Fruit fly (Drosophila melanogaster) whole organism, pupa: ENCODE measurements around the gene CG32109.

Source experiments
- CG10348 ChIP-seq: fragments of 200-800 bp; sonication (Bioruptor generic); IDR thresholded peaks from 2 replicates; pipeline ENCODE4 v1.3.6; 2022; ENCODE audit warnings: missing biosample characterization, missing genetic modification characterization
- CG12605 ChIP-seq: fragments of 200-800 bp; sonication (Bioruptor generic); IDR thresholded peaks from 2 replicates; pipeline ENCODE4 v1.3.6; 2022; ENCODE audit warnings: missing biosample characterization, missing genetic modification characterization
- CG13204 ChIP-seq: fragments of 200-800 bp; sonication (Bioruptor generic); optimal IDR thresholded peaks from 2 replicates; lab custom pipeline; 2018; ENCODE audit warnings: missing biosample characterization, mild to moderate bottlenecking, missing genetic modification characterization, moderate library complexity
- CG14655 ChIP-seq: fragments of 200-800 bp; sonication (Bioruptor generic); optimal IDR thresholded peaks from 3 replicates; lab custom pipeline; 2017; ENCODE audit warnings: mild to moderate bottlenecking, missing biosample characterization, missing genetic modification reagents, missing genetic modification characterization
- CG15710 ChIP-seq: fragments of 200-800 bp; sonication (Bioruptor generic); optimal IDR thresholded peaks from 2 replicates; lab custom pipeline; 2018; ENCODE audit warnings: missing biosample characterization, mild to moderate bottlenecking, missing genetic modification characterization, moderate library complexity
- CG17806 ChIP-seq: fragments of 200-800 bp; sonication (Bioruptor generic); optimal IDR thresholded peaks from 2 replicates; lab custom pipeline; 2018; ENCODE audit warnings: missing biosample characterization, mild to moderate bottlenecking, missing genetic modification characterization, moderate library complexity
- CG32121 ChIP-seq: fragments of 200-800 bp; sonication (Bioruptor generic); IDR thresholded peaks from 2 replicates; pipeline ENCODE4 v1.3.6; 2022; ENCODE audit warnings: missing biosample characterization, missing genetic modification characterization
- CG34367 ChIP-seq: fragments of 200-800 bp; sonication (Bioruptor generic); optimal IDR thresholded peaks from 2 replicates; lab custom pipeline; 2018; ENCODE audit warnings: missing biosample characterization, mild to moderate bottlenecking, missing genetic modification characterization
- CG4496 ChIP-seq: fragments of 200-800 bp; sonication (Bioruptor generic); IDR thresholded peaks from 3 replicates; pipeline ENCODE4 v1.3.6; 2022; ENCODE audit warnings: missing biosample characterization, missing genetic modification characterization
- CG8159 ChIP-seq: fragments of 200-800 bp; sonication (Bioruptor generic); optimal IDR thresholded peaks from 3 replicates; lab custom pipeline; 2018; ENCODE audit warnings: missing biosample characterization, mild to moderate bottlenecking, missing genetic modification characterization, moderate library complexity
- CG8301 ChIP-seq: fragments of 200-800 bp; sonication (Bioruptor generic); optimal IDR thresholded peaks from 2 replicates; lab custom pipeline; 2018; ENCODE audit warnings: missing biosample characterization, mild to moderate bottlenecking, missing genetic modification characterization
- CG9948 ChIP-seq: fragments of 200-800 bp; sonication (Bioruptor generic); optimal IDR thresholded peaks from 2 replicates; lab custom pipeline; 2018; ENCODE audit warnings: missing biosample characterization, mild to moderate bottlenecking, missing genetic modification characterization, moderate library complexity
- D1 ChIP-seq: fragments of 200-800 bp; sonication (Bioruptor generic); optimal IDR thresholded peaks from 2 replicates; lab custom pipeline; 2018; ENCODE audit warnings: missing biosample characterization, mild to moderate bottlenecking, missing genetic modification characterization, moderate library complexity
- EcR ChIP-seq: fragments of 200-800 bp; sonication (Bioruptor generic); optimal IDR thresholded peaks from 3 replicates; lab custom pipeline; 2019; ENCODE audit warnings: missing biosample characterization, missing genetic modification characterization, mild to moderate bottlenecking, moderate library complexity, missing genetic modification reagents
- Ets98B ChIP-seq: fragments of 200-800 bp; sonication (Bioruptor generic); IDR thresholded peaks from 2 replicates; pipeline ENCODE4 v1.3.6; 2022; ENCODE audit warnings: missing biosample characterization, missing genetic modification characterization
- Pif1A ChIP-seq: fragments of 200-800 bp; sonication (Bioruptor generic); optimal IDR thresholded peaks from 3 replicates; lab custom pipeline; 2016; ENCODE audit warnings: missing biosample characterization, missing genetic modification characterization
- Pif1B ChIP-seq: fragments of 200-800 bp; sonication (Bioruptor generic); optimal IDR thresholded peaks from 3 replicates; lab custom pipeline; 2016; ENCODE audit warnings: missing biosample characterization, missing genetic modification characterization
- Snoo ChIP-seq: fragments of 200-800 bp; sonication (Bioruptor generic); optimal IDR thresholded peaks from 3 replicates; lab custom pipeline; 2017; ENCODE audit warnings: missing biosample characterization, mild to moderate bottlenecking, missing genetic modification characterization, inconsistent platforms
- fd96Ca ChIP-seq: fragments of 200-800 bp; sonication (Bioruptor generic); IDR thresholded peaks from 3 replicates; pipeline ENCODE4 v1.3.6; 2022; ENCODE audit warnings: missing biosample characterization, missing genetic modification characterization
- gl ChIP-seq: fragments of 200-800 bp; sonication (Bioruptor generic); optimal IDR thresholded peaks from 2 replicates; lab custom pipeline; 2018; ENCODE audit warnings: missing biosample characterization, mild to moderate bottlenecking, missing genetic modification characterization
- rn ChIP-seq: fragments of 200-800 bp; sonication (Bioruptor generic); IDR thresholded peaks from 2 replicates; pipeline ENCODE4 v1.3.6; 2022; ENCODE audit warnings: missing biosample characterization, missing genetic modification characterization

CG32109 gene

dm6 chr3L:12729601-12730000 is 15.5 kb upstream of the CG32109 start:
- TF ChIP-seq CG14655 (GFP tag; lab: Kevin White, UChicago) = no peak
- no peak for TF ChIP-seq CG10348 (GFP tag; lab: Robert Waterston, UW)
- no peak for TF ChIP-seq Pif1A
- no peak for TF ChIP-seq CG9948 (tag; lab: Kevin White, UChicago)
- no peak for TF ChIP-seq fd96Ca

dm6 chr3L:12732742-12733141 is 12.4 kb upstream of the CG32109 start:
- TF ChIP-seq CG14655 (GFP tag; lab: Kevin White, UChicago) (no peak), gl (tag; lab: Kevin White, UChicago) (no peak), CG15710 (tag; lab: Kevin White, UChicago) (no peak), CG4496 (no peak), EcR (GFP tag; lab: Kevin White, UChicago) (no peak), Ets98B (GFP tag; lab: Robert Waterston, UW) (no peak), D1 (tag; lab: Kevin White, UChicago) (no peak), CG17806 (tag; lab: Kevin White, UChicago) (no peak), CG8159 (tag; lab: Kevin White, UChicago) (no peak)
- TF ChIP-seq, all 21 proteins: peak for 0

DNA sequence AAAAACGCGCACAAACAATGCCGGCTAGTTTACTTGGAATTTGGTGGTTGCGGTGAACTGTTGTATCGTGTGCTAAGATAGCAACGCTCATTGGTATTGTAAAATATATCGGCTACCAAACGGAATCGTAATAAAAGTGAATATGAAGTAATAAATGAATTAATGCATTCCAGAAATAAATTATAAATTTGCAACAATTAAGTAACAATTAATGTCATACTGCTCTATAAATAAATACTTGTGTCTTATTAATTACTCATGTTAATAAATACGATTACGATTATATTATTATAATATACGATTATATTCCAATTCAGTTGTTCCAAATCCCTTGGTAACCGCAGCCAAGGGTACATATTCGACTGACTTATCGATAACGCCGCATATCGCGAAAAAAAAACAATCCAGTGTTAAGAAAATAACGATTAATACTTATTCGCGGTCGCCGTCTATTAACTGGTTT is 10.6 kb upstream of the CG32109 start, which contains the start of the genes SmD1 and Ptp69D:
TSS of gene SmD1 (minus strand) at position 62 of the 463 bp plus-strand sequence.
TSS of gene Ptp69D (plus strand) at position 396 of the 463 bp plus-strand sequence.
- no peak for TF ChIP-seq fd96Ca

DNA sequence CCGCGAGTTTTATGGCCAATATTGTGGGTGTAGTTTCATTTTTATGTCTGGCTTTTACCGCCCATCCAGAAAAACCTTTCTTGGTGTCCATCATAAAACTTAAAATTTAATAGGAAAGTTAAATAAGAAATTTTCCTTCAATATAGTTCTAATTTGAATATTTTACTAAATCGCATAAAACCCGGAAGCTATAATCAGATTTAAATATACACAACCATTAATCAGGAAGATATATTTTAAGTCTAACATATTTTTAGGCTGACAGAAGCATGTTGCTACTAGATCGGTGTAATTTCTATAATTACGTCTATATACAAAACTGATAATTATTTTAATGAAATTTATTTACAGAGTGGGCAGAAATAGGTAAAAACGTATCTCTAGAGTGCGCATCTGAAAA is 9.4 kb upstream of the CG32109 start:
- TF ChIP-seq gl (tag; lab: Kevin White, UChicago) = no peak
- TF ChIP-seq CG4496 = no peak
- no peak for TF ChIP-seq CG13204
- no peak for TF ChIP-seq CG9948 (tag; lab: Kevin White, UChicago)
- no peak for TF ChIP-seq CG10348 (GFP tag; lab: Robert Waterston, UW)

dm6 chr3L:12741608-12742007 is 3.5 kb upstream of the CG32109 start, which contains the start of gene CG32112:
Gene CG32112, plus strand, starts transcription at chr3L:12741718.
- no peak for TF ChIP-seq EcR (GFP tag; lab: Kevin White, UChicago)
- peak; percentile 38 for TF ChIP-seq D1 (tag; lab: Kevin White, UChicago)
- TF ChIP-seq CG17806 (tag; lab: Kevin White, UChicago) = no peak
- TF ChIP-seq CG32121 (GFP tag; lab: Robert Waterston, UW) = no peak
- no peak for TF ChIP-seq CG9948 (tag; lab: Kevin White, UChicago)
- no peak for TF ChIP-seq gl (tag; lab: Kevin White, UChicago)
- no peak for TF ChIP-seq CG12605 (GFP tag; lab: Robert Waterston, UW)

DNA sequence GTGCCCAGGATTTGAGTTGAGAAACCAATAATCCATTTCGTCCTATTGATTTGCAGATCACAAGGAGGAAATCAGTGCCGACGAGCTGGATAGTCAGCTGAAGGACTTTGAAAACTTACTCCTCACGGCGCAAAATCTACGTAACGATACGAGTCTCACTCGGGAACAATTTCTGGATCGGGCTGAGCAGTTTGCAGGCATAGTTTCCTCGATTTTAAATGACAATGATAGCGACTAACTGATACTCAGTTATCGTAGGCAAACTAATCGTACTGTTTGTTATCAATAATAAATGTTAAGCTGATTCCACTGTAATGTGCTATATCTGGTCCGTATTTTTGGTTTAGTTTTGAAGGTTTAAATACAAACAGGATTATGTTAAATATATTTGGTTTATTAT is 1.1 kb downstream of the CG32109 start:
- TF ChIP-seq CG12605 (GFP tag; lab: Robert Waterston, UW) (no peak), D1 (tag; lab: Kevin White, UChicago) (no peak), CG32121 (GFP tag; lab: Robert Waterston, UW) (no peak), CG13204 (no peak), EcR (GFP tag; lab: Kevin White, UChicago) (no peak), CG17806 (tag; lab: Kevin White, UChicago) (no peak), Snoo (tag; lab: Kevin White, UChicago) (no peak), Ets98B (GFP tag; lab: Robert Waterston, UW) (no peak), Pif1A (no peak), CG14655 (GFP tag; lab: Kevin White, UChicago) (no peak), rn (no peak), gl (tag; lab: Kevin White, UChicago) (no peak), CG8301 (tag; lab: Kevin White, UChicago) (no peak), Pif1B (no peak), CG10348 (GFP tag; lab: Robert Waterston, UW) (no peak), fd96Ca (no peak), CG4496 (no peak), CG9948 (tag; lab: Kevin White, UChicago) (no peak), CG15710 (tag; lab: Kevin White, UChicago) (no peak), CG34367 (tag; lab: Kevin White, UChicago) (no peak)

DNA sequence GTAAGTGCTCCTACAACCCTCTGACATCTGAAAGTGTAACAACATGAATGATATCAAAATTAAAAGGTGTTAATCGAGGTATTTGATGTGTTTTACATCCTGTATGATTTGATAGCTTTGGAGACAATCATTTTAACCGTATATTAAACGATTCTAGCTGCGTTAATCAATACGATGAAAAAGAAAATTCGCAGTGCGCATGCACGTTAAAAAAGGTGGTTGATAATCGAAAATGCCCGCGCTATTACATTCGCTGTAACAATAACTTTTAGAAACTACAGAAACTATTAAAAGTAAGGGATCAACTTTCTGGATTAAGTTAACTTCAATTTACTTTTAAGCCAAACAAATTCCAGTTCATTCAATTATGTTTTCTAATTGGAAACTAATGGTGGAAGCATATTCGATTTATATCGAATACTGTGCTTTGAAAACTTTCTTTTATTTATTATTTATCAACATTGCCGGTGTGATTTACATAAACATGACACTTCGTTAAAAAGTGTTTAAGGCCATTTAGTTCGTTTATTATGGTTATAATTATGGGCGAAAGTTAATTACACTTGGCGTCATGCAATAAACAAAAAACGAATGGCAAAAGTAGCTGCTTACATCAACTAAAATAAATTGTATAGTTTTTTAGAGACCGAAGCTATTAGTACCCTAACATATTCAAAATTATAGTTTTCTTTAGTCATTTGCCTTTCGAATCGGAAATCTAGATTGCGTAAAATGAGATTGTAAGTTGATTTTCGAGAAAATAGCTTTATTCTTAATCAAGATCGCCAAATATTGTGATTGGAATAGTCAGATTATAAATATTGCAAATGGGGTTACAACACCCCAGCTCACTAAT is 3.8 kb downstream of the CG32109 start:
- TF ChIP-seq CG8159 (tag; lab: Kevin White, UChicago) = no peak
- no peak for TF ChIP-seq rn
- TF ChIP-seq Ets98B (GFP tag; lab: Robert Waterston, UW) = no peak
- TF ChIP-seq CG4496 = no peak
- TF ChIP-seq CG8301 (tag; lab: Kevin White, UChicago) = no peak
- no peak for TF ChIP-seq CG17806 (tag; lab: Kevin White, UChicago)
- no peak for TF ChIP-seq CG32121 (GFP tag; lab: Robert Waterston, UW)
- no peak for TF ChIP-seq fd96Ca
- no peak for TF ChIP-seq Pif1B
- no peak for TF ChIP-seq CG34367 (tag; lab: Kevin White, UChicago)
- no peak for TF ChIP-seq CG10348 (GFP tag; lab: Robert Waterston, UW)
- no peak for TF ChIP-seq CG13204
- no peak for TF ChIP-seq gl (tag; lab: Kevin White, UChicago)
- no peak for TF ChIP-seq CG14655 (GFP tag; lab: Kevin White, UChicago)
